Fruit fly (Drosophila melanogaster): ENCODE data around the gene tos.
A peak's percentile ranks its signal among the peaks of the same experiment; 100 is the strongest.

The tos gene

dm6 chr2L:18677910-18678639, 3.8 kb downstream of the tos start (continued):
- TF ChIP-seq unc-4 (GFP tag; IDR thresholded peaks at IDR 0.05; ENCODE audit: partially characterized antibody) = no peak
- TF ChIP-seq ara (GFP tag; IDR thresholded peaks at IDR 0.05) = no peak
- TF ChIP-seq ems (GFP tag; optimal IDR thresholded peaks at IDR 0.05) = no peak
- TF ChIP-seq CG32532 (GFP tag; IDR thresholded peaks at IDR 0.05) = no peak
- TF ChIP-seq zen (tag; optimal IDR thresholded peaks at IDR 0.05) = no peak
- no peak for TF ChIP-seq CG10321 (GFP tag; IDR thresholded peaks at IDR 0.05)
- no peak for TF ChIP-seq Myb (GFP tag; optimal IDR thresholded peaks at IDR 0.05)
- TF ChIP-seq CG12155 (GFP tag; optimal IDR thresholded peaks at IDR 0.05) = no peak
- no peak for TF ChIP-seq CG6813 (GFP tag; optimal IDR thresholded peaks at IDR 0.05)
- TF ChIP-seq CG15073 (GFP tag; optimal IDR thresholded peaks at IDR 0.05) = no peak
- TF ChIP-seq crol (GFP tag; IDR thresholded peaks at IDR 0.05) = no peak
- no peak for TF ChIP-seq CG12659 (GFP tag; optimal IDR thresholded peaks at IDR 0.05)
- TF ChIP-seq pho (GFP tag; optimal IDR thresholded peaks at IDR 0.05) = no peak
- TF ChIP-seq prd (optimal IDR thresholded peaks at IDR 0.05) = no peak
- TF ChIP-seq prd (GFP tag; IDR thresholded peaks at IDR 0.05) = no peak
- TF ChIP-seq CG9609 (GFP tag; optimal IDR thresholded peaks at IDR 0.05) = no peak
- TF ChIP-seq CG10147 (GFP tag; optimal IDR thresholded peaks at IDR 0.05) = no peak
- TF ChIP-seq Nf-YA (GFP tag; IDR thresholded peaks at IDR 0.05) = no peak
- TF ChIP-seq Spps (tag; optimal IDR thresholded peaks at IDR 0.05) = no peak
- TF ChIP-seq Taf1 (GFP tag; IDR thresholded peaks at IDR 0.05) = no peak
- no peak for TF ChIP-seq ab (GFP tag; optimal IDR thresholded peaks at IDR 0.05)
- TF ChIP-seq odd (GFP tag; optimal IDR thresholded peaks at IDR 0.05) = no peak
- peak; percentile 5 for TF ChIP-seq CG12104 (GFP tag; optimal IDR thresholded peaks at IDR 0.05)
- TF ChIP-seq mld (GFP tag; IDR thresholded peaks at IDR 0.05; ENCODE audit: partially characterized antibody) = no peak
- no peak for TF ChIP-seq GATAe (GFP tag; conservative IDR thresholded peaks at IDR 0.05)
- no peak for TF ChIP-seq dati (GFP tag; IDR thresholded peaks at IDR 0.05)
- TF ChIP-seq CG11723 (GFP tag; optimal IDR thresholded peaks at IDR 0.05) = no peak
- no peak for TF ChIP-seq H15 (GFP tag; IDR thresholded peaks at IDR 0.05)
- no peak for TF ChIP-seq CG4282 (GFP tag; optimal IDR thresholded peaks at IDR 0.05)
- 0 out of 2 replicates have a peak, but pooled peaks have one; percentile 31 for TF ChIP-seq ranshi (GFP tag; IDR thresholded peaks at IDR 0.05)
- no peak for TF ChIP-seq CG11560 (tag; IDR thresholded peaks at IDR 0.05)
- no peak for TF ChIP-seq hth (optimal IDR thresholded peaks at IDR 0.05)
- TF ChIP-seq D19A (tag; optimal IDR thresholded peaks at IDR 0.05) = no peak
- no peak for TF ChIP-seq Dfd (GFP tag; optimal IDR thresholded peaks at IDR 0.05)
- TF ChIP-seq E2f1 (GFP tag; IDR thresholded peaks at IDR 0.05) = no peak
- TF ChIP-seq tx (GFP tag; optimal IDR thresholded peaks at IDR 0.05) = no peak
- no peak for TF ChIP-seq Mrtf (GFP tag; IDR thresholded peaks at IDR 0.05)
- TF ChIP-seq CG7963 (GFP tag; IDR thresholded peaks at IDR 0.05; ENCODE audit: partially characterized antibody) = no peak
- no peak for TF ChIP-seq Nf-YB (GFP tag; optimal IDR thresholded peaks at IDR 0.05)
- TF ChIP-seq tin (GFP tag; optimal IDR thresholded peaks at IDR 0.05) = no peak
- TF ChIP-seq Deaf1 (tag; optimal IDR thresholded peaks at IDR 0.05) = no peak
- no peak for TF ChIP-seq stwl (tag; optimal IDR thresholded peaks at IDR 0.05)
- TF ChIP-seq CG13287 (GFP tag; IDR thresholded peaks at IDR 0.05; ENCODE audit: partially characterized antibody) = no peak
- no peak for TF ChIP-seq CG3838 (GFP tag; optimal IDR thresholded peaks at IDR 0.05)
- TF ChIP-seq CG12236 (GFP tag; optimal IDR thresholded peaks at IDR 0.05) = no peak
- peak; percentile 43 for TF ChIP-seq CG13424 (tag; optimal IDR thresholded peaks at IDR 0.05)
- TF ChIP-seq trem (tag; optimal IDR thresholded peaks at IDR 0.05) = no peak
- no peak for TF ChIP-seq Doc2 (GFP tag; IDR thresholded peaks at IDR 0.05)
- no peak for TF ChIP-seq CG10462 (GFP tag; optimal IDR thresholded peaks at IDR 0.05)
- no peak for TF ChIP-seq cas (GFP tag; IDR thresholded peaks at IDR 0.05)
- TF ChIP-seq esg (GFP tag; conservative IDR thresholded peaks at IDR 0.05) = no peak
- no peak for TF ChIP-seq CG43689 (GFP tag; IDR thresholded peaks at IDR 0.05)

Data from whole organism, embryonic.